Worm (Caenorhabditis elegans): ENCODE data around the gene pmpl-1.

pmpl-1 gene

ce11 chrX:3785111-3785808, 2.6 kb upstream of the pmpl-1 start:
- TF ChIP-seq lin-15B (tag; optimal IDR thresholded peaks at IDR 0.05) (no peak), ceh-88 (GFP tag; IDR thresholded peaks at IDR 0.05) (no peak), lin-14 (GFP tag; optimal IDR thresholded peaks at IDR 0.05) (peak; percentile 17), nhr-85 (tag) (peak; percentile 84), lin-35 (GFP tag; optimal IDR thresholded peaks at IDR 0.05) (peak in 1 of 2 experiments; percentile 11), C04F5.9 (tag; optimal IDR thresholded peaks at IDR 0.05) (no peak), blmp-1 (tag; optimal IDR thresholded peaks at IDR 0.05) (peak; percentile 81), lsy-2 (tag; optimal IDR thresholded peaks at IDR 0.05) (no peak), hlh-4 (tag; optimal IDR thresholded peaks at IDR 0.05) (no peak), nhr-237 (tag; optimal IDR thresholded peaks at IDR 0.05) (no peak), sptf-1 (tag; optimal IDR thresholded peaks at IDR 0.05) (no peak)

ce11 chrX:3788483-3788882, 657 bp downstream of the pmpl-1 start:
- TF ChIP-seq ces-1 (GFP tag; optimal IDR thresholded peaks at IDR 0.05) (no peak), nhr-47 (tag; optimal IDR thresholded peaks at IDR 0.05) (peak; percentile 71), dpl-1 (GFP tag; optimal IDR thresholded peaks at IDR 0.05) (peak in 2 of 3 experiments; percentile 2 to 18), hpl-2 (GFP tag; optimal IDR thresholded peaks at IDR 0.05) (no peak), ceh-82 (tag; optimal IDR thresholded peaks at IDR 0.05) (peak in 2 of 3 experiments; percentile 1 to 20), elt-3 (tag; optimal IDR thresholded peaks at IDR 0.05) (peak in 4 of 6 experiments; percentile 27 to 79 (median 50)), nhr-90 (tag; optimal IDR thresholded peaks at IDR 0.05; ENCODE audit: poor library complexity) (peak; percentile 90), jun-1 (tag; optimal IDR thresholded peaks at IDR 0.05) (no peak), nhr-28 (tag; optimal IDR thresholded peaks at IDR 0.05) (no peak), nhr-19 (GFP tag; conservative IDR thresholded peaks at IDR 0.05) (peak; percentile 72), pax-3 (tag; optimal IDR thresholded peaks at IDR 0.05) (no peak), nhr-77 (tag; optimal IDR thresholded peaks at IDR 0.05) (no peak), sup-37 (GFP tag; optimal IDR thresholded peaks at IDR 0.05) (no peak), egl-27 (tag; optimal IDR thresholded peaks at IDR 0.05) (no peak), nhr-71 (tag; optimal IDR thresholded peaks at IDR 0.05) (peak; percentile 87), F16B12.6 (tag; optimal IDR thresholded peaks at IDR 0.05) (no peak), lin-35 (GFP tag; optimal IDR thresholded peaks at IDR 0.05) (peak; percentile 22 to 70), C04F5.9 (tag; optimal IDR thresholded peaks at IDR 0.05) (no peak), lin-39 (tag; optimal IDR thresholded peaks at IDR 0.05) (no peak), mdl-1 (tag; optimal IDR thresholded peaks at IDR 0.05) (peak in 1 of 2 experiments; percentile 70), alr-1 (tag; optimal IDR thresholded peaks at IDR 0.05; ENCODE audit: borderline replicate concordance) (no peak), aly-2 (tag; optimal IDR thresholded peaks at IDR 0.05) (no peak), C34B4.2 (tag; optimal IDR thresholded peaks at IDR 0.05) (no peak), vab-15 (tag; optimal IDR thresholded peaks at IDR 0.05) (peak; percentile 41), nhr-84 (tag; optimal IDR thresholded peaks at IDR 0.05) (no peak), lin-13 (GFP tag; optimal IDR thresholded peaks at IDR 0.05) (no peak), Y116A8C.19 (tag; optimal IDR thresholded peaks at IDR 0.05; ENCODE audit: borderline replicate concordance) (no peak), fkh-8 (tag; optimal IDR thresholded peaks at IDR 0.05) (no peak), sptf-1 (tag; optimal IDR thresholded peaks at IDR 0.05) (no peak), isw-1 (GFP tag; IDR thresholded peaks at IDR 0.05) (no peak), tlp-1 (tag; optimal IDR thresholded peaks at IDR 0.05) (no peak), grh-1 (GFP tag; IDR thresholded peaks at IDR 0.05) (peak; percentile 73), ama-1 (optimal IDR thresholded peaks at IDR 0.05) (peak; percentile 78), xbp-1 (tag; optimal IDR thresholded peaks at IDR 0.05) (peak; percentile 56), pqm-1 (tag; optimal IDR thresholded peaks at IDR 0.05) (no peak), nhr-11 (tag; optimal IDR thresholded peaks at IDR 0.05) (no peak), swsn-7 (tag; optimal IDR thresholded peaks at IDR 0.05) (peak; percentile 70), mef-2 (tag; optimal IDR thresholded peaks at IDR 0.05) (no peak), pag-3 (tag; optimal IDR thresholded peaks at IDR 0.05; ENCODE audit: borderline replicate concordance, insufficient read depth) (no peak), nhr-237 (tag; optimal IDR thresholded peaks at IDR 0.05) (no peak), unc-130 (tag; optimal IDR thresholded peaks at IDR 0.05) (peak; percentile 29), snu-23 (GFP tag; optimal IDR thresholded peaks at IDR 0.05) (peak; percentile 88), tbx-2 (tag; optimal IDR thresholded peaks at IDR 0.05) (peak; percentile 70)
